Worm (Caenorhabditis elegans): ENCODE data around the gene clp-10.

DNA sequence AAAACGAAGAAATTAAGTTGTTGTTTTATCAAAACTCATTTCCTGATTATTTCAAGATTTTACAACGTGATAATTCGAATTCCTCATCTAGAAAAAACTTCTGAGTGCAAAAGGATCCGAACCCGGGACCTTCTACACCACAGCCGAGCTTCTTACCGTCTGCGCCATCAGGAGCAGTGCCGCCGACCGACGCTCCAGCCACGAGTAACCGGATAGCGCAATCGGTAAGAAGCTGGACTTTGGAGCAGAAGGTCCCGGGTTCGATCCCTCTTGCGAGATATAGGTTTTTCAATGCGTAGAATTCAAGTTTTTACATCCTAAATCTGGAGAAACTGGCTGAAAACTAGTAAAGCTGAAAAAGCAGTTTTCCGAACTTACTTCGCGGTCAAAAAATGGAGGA is 15.7 kb upstream of the clp-10 start:
- TF ChIP-seq ces-1 (GFP tag; optimal IDR thresholded peaks at IDR 0.05): no peak
- TF ChIP-seq nhr-28 (tag; optimal IDR thresholded peaks at IDR 0.05): no peak
- no peak for TF ChIP-seq nhr-237 (tag; optimal IDR thresholded peaks at IDR 0.05)
- no peak for TF ChIP-seq nhr-76 (tag; optimal IDR thresholded peaks at IDR 0.05)
- no peak for TF ChIP-seq cnd-1 (tag; optimal IDR thresholded peaks at IDR 0.05)
- no peak for TF ChIP-seq lin-32 (GFP tag; optimal IDR thresholded peaks at IDR 0.05)
- TF ChIP-seq sptf-1 (tag; optimal IDR thresholded peaks at IDR 0.05): no peak
- TF ChIP-seq nhr-12 (tag; optimal IDR thresholded peaks at IDR 0.05): no peak
- TF ChIP-seq snpc-4 (tag; optimal IDR thresholded peaks at IDR 0.05): no peak
- TF ChIP-seq lsy-2 (tag; optimal IDR thresholded peaks at IDR 0.05): no peak
- TF ChIP-seq ztf-11 (tag; optimal IDR thresholded peaks at IDR 0.05): no peak
- no peak for TF ChIP-seq mep-1 (tag; optimal IDR thresholded peaks at IDR 0.05)
